Worm (Caenorhabditis elegans): Measurements from ENCODE around the gene aat-6.

Gene aat-6

ce11 chrV:11470210-11470713, at the start of gene aat-6:
TSS of gene aat-6 (minus strand) at chrV:11470663.
- TF ChIP-seq ztf-23 (GFP tag; IDR thresholded peaks at IDR 0.05) (no peak), klf-2 (GFP tag; conservative IDR thresholded peaks at IDR 0.05) (no peak), ztf-29 (GFP tag; IDR thresholded peaks at IDR 0.05) (no peak), T22C8.4 (GFP tag; IDR thresholded peaks at IDR 0.05) (no peak), cog-1 (tag; optimal IDR thresholded peaks at IDR 0.05) (no peak), med-1 (GFP tag; optimal IDR thresholded peaks at IDR 0.05; ENCODE audit: insufficient read depth) (no peak), tab-1 (GFP tag; IDR thresholded peaks at IDR 0.05) (no peak), ref-1 (GFP tag; conservative IDR thresholded peaks at IDR 0.05) (no peak), flt-1 (GFP tag; IDR thresholded peaks at IDR 0.05) (no peak)

ce11 chrV:11520215-11520614, 49.8 kb upstream of the aat-6 start, which contains the start of the genes C55A6.11 and C55A6.7:
TSS of gene C55A6.11 (plus strand) at chrV:11520515.
TSS of gene C55A6.7 (minus strand) at chrV:11520530.
- TF ChIP-seq ref-1 (GFP tag; conservative IDR thresholded peaks at IDR 0.05) (no peak), flt-1 (GFP tag; IDR thresholded peaks at IDR 0.05) (no peak), ztf-29 (GFP tag; IDR thresholded peaks at IDR 0.05) (no peak), tab-1 (GFP tag; IDR thresholded peaks at IDR 0.05) (no peak), med-1 (GFP tag; optimal IDR thresholded peaks at IDR 0.05; ENCODE audit: insufficient read depth) (no peak), ztf-23 (GFP tag; IDR thresholded peaks at IDR 0.05) (no peak), klf-2 (GFP tag; conservative IDR thresholded peaks at IDR 0.05) (no peak), T22C8.4 (GFP tag; IDR thresholded peaks at IDR 0.05) (no peak)

ce11 chrV:11517789-11518188, 47.3 kb upstream of the aat-6 start, which contains the start of gene C55A6.4:
TSS of gene C55A6.4 (minus strand) at chrV:11517889.
- no peak for TF ChIP-seq flt-1 (GFP tag; IDR thresholded peaks at IDR 0.05)
- no peak for TF ChIP-seq ref-1 (GFP tag; conservative IDR thresholded peaks at IDR 0.05)
- TF ChIP-seq med-1 (GFP tag; optimal IDR thresholded peaks at IDR 0.05; ENCODE audit: insufficient read depth) = no peak
- TF ChIP-seq cog-1 (tag; optimal IDR thresholded peaks at IDR 0.05) = no peak
- no peak for TF ChIP-seq ztf-29 (GFP tag; IDR thresholded peaks at IDR 0.05)
- TF ChIP-seq ztf-23 (GFP tag; IDR thresholded peaks at IDR 0.05) = no peak
- no peak for TF ChIP-seq T22C8.4 (GFP tag; IDR thresholded peaks at IDR 0.05)
- TF ChIP-seq klf-2 (GFP tag; conservative IDR thresholded peaks at IDR 0.05) = no peak
- TF ChIP-seq tab-1 (GFP tag; IDR thresholded peaks at IDR 0.05) = no peak

ce11 chrV:11516141-11516591, 45.7 kb upstream of the aat-6 start, which contains the start of gene sdz-8:
TSS of gene sdz-8 (minus strand) at chrV:11516191.
- no peak for TF ChIP-seq med-1 (GFP tag; optimal IDR thresholded peaks at IDR 0.05; ENCODE audit: insufficient read depth)

- TF ChIP-seq klf-2 (GFP tag; conservative IDR thresholded peaks at IDR 0.05) (no peak), cog-1 (tag; optimal IDR thresholded peaks at IDR 0.05) (no peak), med-1 (GFP tag; optimal IDR thresholded peaks at IDR 0.05; ENCODE audit: insufficient read depth) (no peak), ref-1 (GFP tag; conservative IDR thresholded peaks at IDR 0.05) (no peak), tab-1 (GFP tag; IDR thresholded peaks at IDR 0.05) (no peak), ztf-23 (GFP tag; IDR thresholded peaks at IDR 0.05) (no peak), T22C8.4 (GFP tag; IDR thresholded peaks at IDR 0.05) (no peak), ztf-29 (GFP tag; IDR thresholded peaks at IDR 0.05) (no peak)
Observed at ce11 chrV:11515145-11515544, 44.7 kb upstream of the aat-6 start.

ce11 chrV:11514677-11515076, 44.2 kb upstream of the aat-6 start, which contains the start of gene C55A6.6:
TSS of gene C55A6.6 (minus strand) at chrV:11514737.
- TF ChIP-seq tab-1 (GFP tag; IDR thresholded peaks at IDR 0.05) (no peak), T22C8.4 (GFP tag; IDR thresholded peaks at IDR 0.05) (no peak), klf-2 (GFP tag; conservative IDR thresholded peaks at IDR 0.05) (no peak), med-1 (GFP tag; optimal IDR thresholded peaks at IDR 0.05; ENCODE audit: insufficient read depth) (no peak)

ce11 chrV:11513432-11513831, 43.0 kb upstream of the aat-6 start, which contains the start of gene C55A6.3:
TSS of gene C55A6.3 (minus strand) at chrV:11513532.
- no peak for TF ChIP-seq cog-1 (tag; optimal IDR thresholded peaks at IDR 0.05)
- TF ChIP-seq ref-1 (GFP tag; conservative IDR thresholded peaks at IDR 0.05) = no peak
- TF ChIP-seq flt-1 (GFP tag; IDR thresholded peaks at IDR 0.05) = no peak
- TF ChIP-seq med-1 (GFP tag; optimal IDR thresholded peaks at IDR 0.05; ENCODE audit: insufficient read depth) = no peak
- no peak for TF ChIP-seq ztf-23 (GFP tag; IDR thresholded peaks at IDR 0.05)
- no peak for TF ChIP-seq klf-2 (GFP tag; conservative IDR thresholded peaks at IDR 0.05)
- TF ChIP-seq T22C8.4 (GFP tag; IDR thresholded peaks at IDR 0.05) = no peak
- no peak for TF ChIP-seq tab-1 (GFP tag; IDR thresholded peaks at IDR 0.05)
- no peak for TF ChIP-seq ztf-29 (GFP tag; IDR thresholded peaks at IDR 0.05)

- no peak for TF ChIP-seq med-1 (GFP tag; optimal IDR thresholded peaks at IDR 0.05; ENCODE audit: insufficient read depth)
- no peak for TF ChIP-seq flt-1 (GFP tag; IDR thresholded peaks at IDR 0.05)
- no peak for TF ChIP-seq cog-1 (tag; optimal IDR thresholded peaks at IDR 0.05)
- no peak for TF ChIP-seq ref-1 (GFP tag; conservative IDR thresholded peaks at IDR 0.05)
- TF ChIP-seq ztf-29 (GFP tag; IDR thresholded peaks at IDR 0.05) = no peak
- no peak for TF ChIP-seq T22C8.4 (GFP tag; IDR thresholded peaks at IDR 0.05)
- TF ChIP-seq ztf-23 (GFP tag; IDR thresholded peaks at IDR 0.05) = no peak
- no peak for TF ChIP-seq tab-1 (GFP tag; IDR thresholded peaks at IDR 0.05)
- TF ChIP-seq klf-2 (GFP tag; conservative IDR thresholded peaks at IDR 0.05) = no peak
Observed at ce11 chrV:11508773-11509172, 38.3 kb upstream of the aat-6 start, which contains the start of gene ttll-5. TSS of gene ttll-5 (plus strand) at chrV:11509060.

- TF ChIP-seq ztf-29 (GFP tag; IDR thresholded peaks at IDR 0.05) (no peak), ztf-23 (GFP tag; IDR thresholded peaks at IDR 0.05) (no peak), T22C8.4 (GFP tag; IDR thresholded peaks at IDR 0.05) (no peak), tab-1 (GFP tag; IDR thresholded peaks at IDR 0.05) (no peak), cog-1 (tag; optimal IDR thresholded peaks at IDR 0.05) (no peak), ref-1 (GFP tag; conservative IDR thresholded peaks at IDR 0.05) (no peak), med-1 (GFP tag; optimal IDR thresholded peaks at IDR 0.05; ENCODE audit: insufficient read depth) (no peak), klf-2 (GFP tag; conservative IDR thresholded peaks at IDR 0.05) (no peak), flt-1 (GFP tag; IDR thresholded peaks at IDR 0.05) (no peak)
Observed at ce11 chrV:11506347-11506746, 35.9 kb upstream of the aat-6 start.

- 0 out of 2 replicates have a peak, but pooled peaks have one; percentile 39 for TF ChIP-seq tab-1 (GFP tag; IDR thresholded peaks at IDR 0.05)
- TF ChIP-seq ztf-23 (GFP tag; IDR thresholded peaks at IDR 0.05) = peak; percentile 68; the same call in 1 of the 2 replicates
- TF ChIP-seq flt-1 (GFP tag; IDR thresholded peaks at IDR 0.05) = 0 out of 2 replicates have a peak, but pooled peaks have one; percentile 24
- TF ChIP-seq cog-1 (tag; optimal IDR thresholded peaks at IDR 0.05) = peak; percentile 1
Observed at ce11 chrV:11504853-11505397, 34.5 kb upstream of the aat-6 start, which contains the start of the genes C55A6.1 and C55A6.10. TSS of gene C55A6.1 (minus strand) at chrV:11504968. TSS of gene C55A6.10 (plus strand) at chrV:11505347.
